Worm (Caenorhabditis elegans): ENCODE measurements around the gene T05A8.8.

T05A8.8 gene

DNA sequence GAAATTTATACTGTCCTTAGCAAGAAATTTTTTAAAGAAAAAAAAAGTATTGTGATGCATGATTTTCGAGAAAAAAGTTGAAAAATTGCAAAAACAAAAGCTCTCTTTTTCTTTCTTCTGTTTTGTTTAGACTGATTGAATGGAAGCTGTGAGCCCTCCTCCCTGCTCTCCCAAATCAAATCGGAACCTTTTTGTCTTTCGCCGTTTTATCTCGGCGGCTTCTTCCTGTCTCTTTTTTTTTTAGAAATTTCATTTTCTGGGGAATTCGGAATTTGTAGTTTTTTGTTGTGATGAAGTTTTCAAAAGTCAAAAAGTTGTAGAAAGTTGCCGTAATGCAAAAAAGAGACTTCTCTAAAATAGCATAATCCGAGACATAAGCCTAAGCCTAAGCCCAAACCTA is 5.8 kb upstream of the T05A8.8 start:
- no peak for TF ChIP-seq sptf-1 (tag; optimal IDR thresholded peaks at IDR 0.05)
- TF ChIP-seq ces-1 (GFP tag; optimal IDR thresholded peaks at IDR 0.05): peak; percentile 28
- no peak for TF ChIP-seq nhr-2 (tag; optimal IDR thresholded peaks at IDR 0.05)

ce11 chrII:2734266-2734665 is 2.2 kb upstream of the T05A8.8 start:
- no peak for TF ChIP-seq M03D4.4 (tag; optimal IDR thresholded peaks at IDR 0.05)
- TF ChIP-seq zip-8 (tag; optimal IDR thresholded peaks at IDR 0.05): no peak
- no peak for TF ChIP-seq bed-3 (GFP tag; optimal IDR thresholded peaks at IDR 0.05)
- TF ChIP-seq lsy-2 (tag; optimal IDR thresholded peaks at IDR 0.05): no peak
- no peak for TF ChIP-seq ceh-43 (GFP tag; optimal IDR thresholded peaks at IDR 0.05)
- no peak for TF ChIP-seq flh-1 (GFP tag; optimal IDR thresholded peaks at IDR 0.05)
- TF ChIP-seq nhr-28 (tag; optimal IDR thresholded peaks at IDR 0.05): no peak

ce11 chrII:2734735-2735134 is 1.7 kb upstream of the T05A8.8 start:
- TF ChIP-seq mep-1 (tag; optimal IDR thresholded peaks at IDR 0.05) (peak; percentile 16), ztf-11 (tag; optimal IDR thresholded peaks at IDR 0.05) (no peak), lin-13 (tag; optimal IDR thresholded peaks at IDR 0.05) (no peak), unc-62 (GFP tag; optimal IDR thresholded peaks at IDR 0.05) (no peak), sptf-1 (tag; optimal IDR thresholded peaks at IDR 0.05) (peak; percentile 4), lin-32 (GFP tag; optimal IDR thresholded peaks at IDR 0.05) (no peak), ham-2 (GFP tag; optimal IDR thresholded peaks at IDR 0.05) (no peak), nhr-76 (tag; optimal IDR thresholded peaks at IDR 0.05) (no peak), M03D4.4 (tag; optimal IDR thresholded peaks at IDR 0.05) (no peak), pha-4 (tag; optimal IDR thresholded peaks at IDR 0.05) (no peak), ceh-43 (GFP tag; optimal IDR thresholded peaks at IDR 0.05) (no peak), bed-3 (GFP tag; optimal IDR thresholded peaks at IDR 0.05) (no peak)

- no peak for TF ChIP-seq mep-1 (tag; optimal IDR thresholded peaks at IDR 0.05)
- TF ChIP-seq unc-120 (tag; optimal IDR thresholded peaks at IDR 0.05; ENCODE audit: poor library complexity, severe bottlenecking): no peak
- TF ChIP-seq nhr-12 (tag; optimal IDR thresholded peaks at IDR 0.05): no peak
- TF ChIP-seq ceh-43 (GFP tag; optimal IDR thresholded peaks at IDR 0.05): no peak
- TF ChIP-seq nhr-2 (tag; optimal IDR thresholded peaks at IDR 0.05): no peak
- no peak for TF ChIP-seq zip-8 (tag; optimal IDR thresholded peaks at IDR 0.05)
- TF ChIP-seq elt-3 (tag; optimal IDR thresholded peaks at IDR 0.05): no peak
- no peak for TF ChIP-seq ceh-39 (tag; optimal IDR thresholded peaks at IDR 0.05)
- TF ChIP-seq ceh-83 (GFP tag; optimal IDR thresholded peaks at IDR 0.05): no peak
Observed at ce11 chrII:2735192-2735591, 1.3 kb upstream of the T05A8.8 start, which contains the start of gene wdr-31. Gene wdr-31 (minus strand): TSS chrII:2735292.

ce11 chrII:2735644-2736043 is 834 bp upstream of the T05A8.8 start:
- TF ChIP-seq elt-3 (tag; optimal IDR thresholded peaks at IDR 0.05) (no peak), pha-4 (tag; optimal IDR thresholded peaks at IDR 0.05) (no peak), sptf-1 (tag; optimal IDR thresholded peaks at IDR 0.05) (no peak), ceh-43 (GFP tag; optimal IDR thresholded peaks at IDR 0.05) (no peak), lin-32 (GFP tag; optimal IDR thresholded peaks at IDR 0.05) (no peak), nhr-2 (tag; optimal IDR thresholded peaks at IDR 0.05) (no peak), cnd-1 (tag; optimal IDR thresholded peaks at IDR 0.05) (no peak), nhr-12 (tag; optimal IDR thresholded peaks at IDR 0.05) (no peak), tbx-8 (GFP tag; optimal IDR thresholded peaks at IDR 0.05) (no peak), nhr-28 (tag; optimal IDR thresholded peaks at IDR 0.05) (no peak), nhr-237 (tag; optimal IDR thresholded peaks at IDR 0.05) (no peak), mls-2 (tag; optimal IDR thresholded peaks at IDR 0.05) (no peak), nhr-76 (tag; optimal IDR thresholded peaks at IDR 0.05) (no peak), hlh-1 (tag; optimal IDR thresholded peaks at IDR 0.05) (no peak), blmp-1 (tag; optimal IDR thresholded peaks at IDR 0.05) (no peak)

- no peak for TF ChIP-seq zip-8 (tag; optimal IDR thresholded peaks at IDR 0.05)
- TF ChIP-seq nhr-28 (tag; optimal IDR thresholded peaks at IDR 0.05): no peak
- TF ChIP-seq drap-1 (GFP tag; optimal IDR thresholded peaks at IDR 0.05): no peak
- TF ChIP-seq mls-2 (tag; optimal IDR thresholded peaks at IDR 0.05): no peak
- no peak for TF ChIP-seq ceh-43 (GFP tag; optimal IDR thresholded peaks at IDR 0.05)
- TF ChIP-seq nhr-76 (tag; optimal IDR thresholded peaks at IDR 0.05): no peak
- no peak for TF ChIP-seq lin-13 (tag; optimal IDR thresholded peaks at IDR 0.05)
- no peak for TF ChIP-seq ztf-11 (tag; optimal IDR thresholded peaks at IDR 0.05)
Observed at ce11 chrII:2736938-2737337, 460 bp downstream of the T05A8.8 start.

Measured in whole organism, mixed stage, embryonic.